Worm (Caenorhabditis elegans): ENCODE data around the gene F01D5.3.

- no peak for TF ChIP-seq elt-2 (tag; optimal IDR thresholded peaks at IDR 0.05)
- TF ChIP-seq K09A11.1 (tag; optimal IDR thresholded peaks at IDR 0.05; ENCODE audit: insufficient read depth): no peak
- TF ChIP-seq pax-1 (tag; optimal IDR thresholded peaks at IDR 0.05): no peak
- no peak for TF ChIP-seq pros-1 (tag; optimal IDR thresholded peaks at IDR 0.05)
- TF ChIP-seq ahr-1 (tag; optimal IDR thresholded peaks at IDR 0.05): no peak
- no peak for TF ChIP-seq rnt-1 (tag; optimal IDR thresholded peaks at IDR 0.05)
- TF ChIP-seq pag-3 (tag; optimal IDR thresholded peaks at IDR 0.05; ENCODE audit: borderline replicate concordance): no peak
- TF ChIP-seq fkh-10 (GFP tag; optimal IDR thresholded peaks at IDR 0.05): no peak
- no peak for TF ChIP-seq sdc-2 (tag; optimal IDR thresholded peaks at IDR 0.05)
- TF ChIP-seq odd-2 (tag; optimal IDR thresholded peaks at IDR 0.05): no peak
- TF ChIP-seq ama-1 (optimal IDR thresholded peaks at IDR 0.05): no peak
- no peak for TF ChIP-seq C38D4.7 (GFP tag; optimal IDR thresholded peaks at IDR 0.05)
- TF ChIP-seq ceh-9 (tag; optimal IDR thresholded peaks at IDR 0.05): no peak
Observed at ce11 chrII:14010656-14011376, 10.9 kb upstream of the F01D5.3 start, which contains the start of gene F01D5.8.

Measured in whole organism, late embryonic.